Worm (Caenorhabditis elegans) whole organism, young adult: ENCODE results near the gene F49C5.3.

Source experiments
- F23B12.7 ChIP-seq: sonication (generic microtip); optimal IDR thresholded peaks from 2 replicates; lab custom pipeline; 2017; ENCODE audit warnings: missing genetic modification characterization, mild to moderate bottlenecking, missing compliant biosample characterization, antibody characterized with exemption, moderate library complexity; ENCODE audit not compliant: insufficient read depth
- Y67H2A.10 ChIP-seq: fragments of 200-800 bp; sonication (Bioruptor generic); conservative IDR thresholded peaks from 2 replicates; pipeline ENCODE4 v1.3.6; 2022; ENCODE audit warnings: missing genetic modification reagents, missing genetic modification characterization, missing compliant biosample characterization
- Y95B8A.8 ChIP-seq: fragments of 200-800 bp; sonication (Bioruptor generic); IDR thresholded peaks from 2 replicates; pipeline ENCODE4 v1.3.6; 2022; ENCODE audit warnings: missing genetic modification reagents, missing genetic modification characterization, missing compliant biosample characterization
- ama-1 ChIP-seq, 3 experiments: fragments of 150-350 bp in 1 of 3; sonication (generic microtip) in 2 of 3; optimal IDR thresholded peaks; 2 replicates each; lab custom pipeline; 2014 to 2018; ENCODE audit warnings: missing biosample characterization in 2 of 3, missing genetic modification characterization in 2 of 3, missing genetic modification reagents in 2 of 3
- ccch-3 ChIP-seq: fragments of 200-800 bp; sonication (Bioruptor generic); optimal IDR thresholded peaks from 2 replicates; lab custom pipeline; 2018; ENCODE audit warnings: mild to moderate bottlenecking, missing genetic modification characterization, missing compliant biosample characterization
- cebp-1 ChIP-seq, 2 experiments: fragments of 200-800 bp in 1 of 2; sonication (Bioruptor generic) in 1 of 2; sonication (generic microtip) in 1 of 2; IDR thresholded peaks in 1 of 2; optimal IDR thresholded peaks in 1 of 2; 2 replicates each; pipeline versions ENCODE4 v1.3.6 to Lab custom; 2017 to 2022; ENCODE audit warnings: missing compliant biosample characterization in 2 of 2, missing genetic modification characterization in 2 of 2, mild to moderate bottlenecking in 1 of 2, missing genetic modification reagents in 1 of 2, moderate library complexity in 1 of 2
- cebp-2 ChIP-seq: fragments of 200-800 bp; sonication (Bioruptor generic); IDR thresholded peaks from 2 replicates; pipeline ENCODE4 v1.3.6; 2022; ENCODE audit warnings: missing genetic modification characterization, missing compliant biosample characterization
- hrde-1 ChIP-seq: sonication (generic microtip); optimal IDR thresholded peaks from 2 replicates; lab custom pipeline; 2016; ENCODE audit warnings: missing genetic modification characterization, mild to moderate bottlenecking, missing compliant biosample characterization, moderate library complexity, missing genotype, missing genetic modification reagents, borderline replicate concordance
- madf-6 ChIP-seq: fragments of 200-800 bp; sonication (Bioruptor generic); IDR thresholded peaks from 2 replicates; pipeline ENCODE4 v1.3.6; 2022; ENCODE audit warnings: missing genetic modification reagents, missing genetic modification characterization, missing compliant biosample characterization
- ztf-28 ChIP-seq: fragments of 200-800 bp; sonication (Bioruptor generic); IDR thresholded peaks from 2 replicates; pipeline ENCODE4 v1.3.6; 2022; ENCODE audit warnings: missing genetic modification reagents, missing genetic modification characterization, missing compliant biosample characterization

DNA sequence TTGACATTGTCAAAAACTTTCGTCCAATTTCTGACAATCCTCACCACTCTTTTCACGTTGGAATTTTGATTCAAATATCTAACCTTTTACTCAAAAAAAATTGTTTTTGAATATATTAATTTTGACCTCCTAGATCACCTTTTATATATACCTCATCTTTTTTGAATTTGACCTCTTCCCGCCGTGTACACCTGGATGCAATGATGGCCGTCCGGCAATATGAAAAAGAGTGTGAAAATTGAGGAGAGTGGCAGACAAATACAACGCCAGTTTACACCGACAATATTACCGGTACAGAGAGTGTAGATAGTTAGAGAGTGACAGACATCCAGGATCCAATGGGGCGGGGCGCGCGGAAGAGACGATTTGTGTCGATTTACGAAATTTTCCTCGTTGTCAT is 16.7 kb upstream of the F49C5.3 start, which contains the start of gene ceh-99:
- TF ChIP-seq Y67H2A.10 (GFP tag; lab: Robert Waterston, UW) (no peak), ama-1 (optimal IDR thresholded peaks at IDR 0.05; lab: Kevin White, UChicago) (no peak), ama-1 (GFP tag; optimal IDR thresholded peaks at IDR 0.05; lab: Kevin White, UChicago) (no peak), ztf-28 (GFP tag; lab: Robert Waterston, UW) (no peak), ccch-3 (GFP tag; lab: Kevin White, UChicago) (no peak), F23B12.7 (no peak), Y95B8A.8 (no peak), cebp-1 (GFP tag; IDR thresholded peaks at IDR 0.05; lab: Robert Waterston, UW) (no peak), cebp-1 (tag; optimal IDR thresholded peaks at IDR 0.05; lab: Kevin White, UChicago) (no peak), hrde-1 (tag; lab: Kevin White, UChicago) (no peak), cebp-2 (GFP tag; lab: Robert Waterston, UW) (no peak), madf-6 (GFP tag; lab: Robert Waterston, UW) (peak; percentile 76)
